Worm (Caenorhabditis elegans) whole organism, young adult: ENCODE data around the gene twk-44.
A peak's percentile ranks its signal among the peaks of the same experiment; 100 is the strongest.

Experiments used
- B0035.1 ChIP-seq: sonication (generic microtip); optimal IDR thresholded peaks from 2 replicates; lab custom pipeline; 2016; ENCODE audit warnings: missing genetic modification characterization, mild to moderate bottlenecking, missing compliant biosample characterization, missing genotype, missing genetic modification reagents
- B0261.1 ChIP-seq: sonication (generic microtip); optimal IDR thresholded peaks from 2 replicates; lab custom pipeline; 2016; ENCODE audit warnings: mild to moderate bottlenecking, missing genetic modification characterization, moderate library complexity, missing compliant biosample characterization
- C17E4.6 ChIP-seq: fragments of 200-800 bp; sonication (Bioruptor generic); IDR thresholded peaks from 2 replicates; pipeline ENCODE4 v1.3.6; 2022; ENCODE audit warnings: missing genetic modification reagents, missing genetic modification characterization, missing compliant biosample characterization
- D2030.7 ChIP-seq: fragments of 200-800 bp; sonication (Bioruptor generic); IDR thresholded peaks from 2 replicates; pipeline ENCODE4 v1.3.6; 2022; ENCODE audit warnings: missing genetic modification reagents, missing genetic modification characterization, missing compliant biosample characterization
- F39B2.1 ChIP-seq: fragments of 200-800 bp; sonication (Bioruptor generic); IDR thresholded peaks from 2 replicates; pipeline ENCODE4 v1.3.6; 2022; ENCODE audit warnings: missing genetic modification reagents, missing genetic modification characterization, missing compliant biosample characterization
- F52B5.7 ChIP-seq: sonication (generic microtip); optimal IDR thresholded peaks from 2 replicates; lab custom pipeline; 2016; ENCODE audit warnings: mild to moderate bottlenecking, missing genetic modification characterization, missing compliant biosample characterization
- K12H6.12 ChIP-seq: fragments of 200-800 bp; sonication (Bioruptor generic); optimal IDR thresholded peaks from 2 replicates; lab custom pipeline; 2018; ENCODE audit warnings: mild to moderate bottlenecking, missing genetic modification characterization, missing compliant biosample characterization
- T07F8.4 ChIP-seq: sonication (generic microtip); optimal IDR thresholded peaks from 2 replicates; lab custom pipeline; 2016; ENCODE audit warnings: mild to moderate bottlenecking, missing genetic modification characterization, moderate library complexity, missing compliant biosample characterization
- T26A5.8 ChIP-seq: sonication (generic microtip); optimal IDR thresholded peaks from 2 replicates; lab custom pipeline; 2016; ENCODE audit warnings: missing genetic modification characterization, missing compliant biosample characterization
- Y53G8AR.9 ChIP-seq: fragments of 200-800 bp; sonication (Bioruptor generic); conservative IDR thresholded peaks from 2 replicates; pipeline ENCODE4 v1.3.6; 2022; ENCODE audit warnings: missing genetic modification reagents, missing genetic modification characterization, missing compliant biosample characterization
- Y56A3A.18 ChIP-seq: fragments of 200-800 bp; sonication (Bioruptor generic); IDR thresholded peaks from 2 replicates; pipeline ENCODE4 v1.3.6; 2022; ENCODE audit warnings: missing genetic modification reagents, missing genetic modification characterization, missing compliant biosample characterization
- Y67H2A.10 ChIP-seq: fragments of 200-800 bp; sonication (Bioruptor generic); conservative IDR thresholded peaks from 2 replicates; pipeline ENCODE4 v1.3.6; 2022; ENCODE audit warnings: missing genetic modification reagents, missing genetic modification characterization, missing compliant biosample characterization
- ZK185.1 ChIP-seq: sonication (generic microtip); optimal IDR thresholded peaks from 2 replicates; lab custom pipeline; 2016; ENCODE audit warnings: mild to moderate bottlenecking, missing genetic modification characterization, missing compliant biosample characterization; ENCODE audit not compliant: poor library complexity, severe bottlenecking
- athp-1 ChIP-seq: sonication (generic microtip); optimal IDR thresholded peaks from 2 replicates; lab custom pipeline; 2017; ENCODE audit warnings: mild to moderate bottlenecking, missing genetic modification characterization, missing compliant biosample characterization
- attf-3 ChIP-seq: fragments of 200-800 bp; sonication (Bioruptor generic); conservative IDR thresholded peaks from 2 replicates; pipeline ENCODE4 v1.3.6; 2022; ENCODE audit warnings: missing genetic modification reagents, missing genetic modification characterization, missing compliant biosample characterization
- attf-5 ChIP-seq: fragments of 200-800 bp; sonication (Bioruptor generic); optimal IDR thresholded peaks from 2 replicates; lab custom pipeline; 2018; ENCODE audit warnings: mild to moderate bottlenecking, missing genetic modification characterization, missing compliant biosample characterization
- cebp-1 ChIP-seq, 2 experiments: fragments of 200-800 bp in 1 of 2; sonication (Bioruptor generic) in 1 of 2; sonication (generic microtip) in 1 of 2; IDR thresholded peaks in 1 of 2; optimal IDR thresholded peaks in 1 of 2; 2 replicates each; pipeline versions ENCODE4 v1.3.6 to Lab custom; 2017 to 2022; ENCODE audit warnings: missing compliant biosample characterization in 2 of 2, missing genetic modification characterization in 2 of 2, mild to moderate bottlenecking in 1 of 2, missing genetic modification reagents in 1 of 2, moderate library complexity in 1 of 2
- ceh-100 ChIP-seq: fragments of 200-800 bp; sonication (Bioruptor generic); IDR thresholded peaks from 2 replicates; pipeline ENCODE4 v1.3.6; 2022; ENCODE audit warnings: missing genetic modification reagents, missing genetic modification characterization, missing compliant biosample characterization
- ceh-27 ChIP-seq: fragments of 200-800 bp; sonication (Bioruptor generic); optimal IDR thresholded peaks from 2 replicates; lab custom pipeline; 2018; ENCODE audit warnings: mild to moderate bottlenecking, missing genetic modification characterization, moderate library complexity, missing compliant biosample characterization
- die-1 ChIP-seq: sonication (generic microtip); optimal IDR thresholded peaks from 2 replicates; lab custom pipeline; 2016; ENCODE audit warnings: missing genotype, mild to moderate bottlenecking, missing genetic modification characterization, missing compliant biosample characterization
- dpl-1 ChIP-seq: fragments of 150-350 bp; optimal IDR thresholded peaks from 2 replicates; lab custom pipeline; 2014; ENCODE audit warnings: missing biosample characterization, missing genetic modification reagents, missing genetic modification characterization
- ekl-4 ChIP-seq: fragments of 200-800 bp; sonication (Bioruptor generic); IDR thresholded peaks from 2 replicates; pipeline ENCODE4 v1.3.6; 2022; ENCODE audit warnings: missing genetic modification reagents, missing genetic modification characterization, missing compliant biosample characterization
- fkh-3 ChIP-seq: sonication (generic microtip); optimal IDR thresholded peaks from 2 replicates; lab custom pipeline; 2016; ENCODE audit warnings: mild to moderate bottlenecking, missing genetic modification characterization, missing compliant biosample characterization
- gei-17 ChIP-seq: fragments of 200-800 bp; sonication (Bioruptor generic); optimal IDR thresholded peaks from 2 replicates; lab custom pipeline; 2018; ENCODE audit warnings: mild to moderate bottlenecking, missing genetic modification characterization, missing compliant biosample characterization
- hmg-1.2 ChIP-seq: fragments of 200-800 bp; sonication (Bioruptor generic); IDR thresholded peaks from 2 replicates; pipeline ENCODE4 v1.3.6; 2022; ENCODE audit warnings: missing genetic modification reagents, missing genetic modification characterization, missing compliant biosample characterization
- hmg-20 ChIP-seq: fragments of 200-800 bp; sonication (Bioruptor generic); IDR thresholded peaks from 2 replicates; pipeline ENCODE4 v1.3.6; 2022; ENCODE audit warnings: missing genetic modification reagents, missing genetic modification characterization, missing compliant biosample characterization
- hrde-1 ChIP-seq: sonication (generic microtip); optimal IDR thresholded peaks from 2 replicates; lab custom pipeline; 2016; ENCODE audit warnings: missing genetic modification characterization, mild to moderate bottlenecking, missing compliant biosample characterization, moderate library complexity, missing genotype, missing genetic modification reagents, borderline replicate concordance
- lag-1 ChIP-seq: fragments of 200-800 bp; sonication (Bioruptor generic); IDR thresholded peaks from 2 replicates; pipeline ENCODE4 v1.3.6; 2022; ENCODE audit warnings: missing genetic modification reagents, missing genetic modification characterization, missing compliant biosample characterization
- let-526 ChIP-seq: fragments of 200-800 bp; sonication (Bioruptor generic); IDR thresholded peaks from 2 replicates; pipeline ENCODE4 v1.3.6; 2022; ENCODE audit warnings: missing genetic modification reagents, missing genetic modification characterization, missing compliant biosample characterization
- lin-40 ChIP-seq: sonication (generic microtip); optimal IDR thresholded peaks from 2 replicates; lab custom pipeline; 2016; ENCODE audit warnings: missing genetic modification characterization, mild to moderate bottlenecking, missing compliant biosample characterization, missing genotype, missing genetic modification reagents
- lsy-27 ChIP-seq: sonication (generic microtip); optimal IDR thresholded peaks from 2 replicates; lab custom pipeline; 2017; ENCODE audit warnings: missing genetic modification characterization, mild to moderate bottlenecking, missing compliant biosample characterization, antibody characterized with exemption, missing genotype, borderline replicate concordance; ENCODE audit not compliant: insufficient read depth
- madf-10 ChIP-seq: sonication (generic microtip); optimal IDR thresholded peaks from 2 replicates; lab custom pipeline; 2016; ENCODE audit warnings: mild to moderate bottlenecking, missing genetic modification characterization, missing compliant biosample characterization
- madf-3 ChIP-seq: fragments of 200-800 bp; sonication (Bioruptor generic); IDR thresholded peaks from 2 replicates; pipeline ENCODE4 v1.3.6; 2022; ENCODE audit warnings: missing genetic modification reagents, missing genetic modification characterization, missing compliant biosample characterization
- madf-6 ChIP-seq: fragments of 200-800 bp; sonication (Bioruptor generic); IDR thresholded peaks from 2 replicates; pipeline ENCODE4 v1.3.6; 2022; ENCODE audit warnings: missing genetic modification reagents, missing genetic modification characterization, missing compliant biosample characterization
- mel-28 ChIP-seq: sonication (generic microtip); optimal IDR thresholded peaks from 2 replicates; lab custom pipeline; 2016; ENCODE audit warnings: borderline replicate concordance, mild to moderate bottlenecking, missing genetic modification characterization, missing compliant biosample characterization
- nfya-2 ChIP-seq: fragments of 200-800 bp; sonication (Bioruptor generic); IDR thresholded peaks from 2 replicates; pipeline ENCODE4 v1.3.6; 2022; ENCODE audit warnings: missing genetic modification reagents, missing genetic modification characterization, missing compliant biosample characterization
- nhr-120 ChIP-seq: fragments of 200-800 bp; sonication (Bioruptor generic); IDR thresholded peaks from 2 replicates; pipeline ENCODE4 v1.3.6; 2022; ENCODE audit warnings: missing genetic modification characterization, missing compliant biosample characterization
- nhr-179 ChIP-seq: sonication (generic microtip); optimal IDR thresholded peaks from 2 replicates; lab custom pipeline; 2016; ENCODE audit warnings: mild to moderate bottlenecking, missing genetic modification characterization, missing compliant biosample characterization
- nhr-90 ChIP-seq: sonication (generic microtip); optimal IDR thresholded peaks from 2 replicates; lab custom pipeline; 2016; ENCODE audit warnings: missing genotype, mild to moderate bottlenecking, missing genetic modification characterization, missing compliant biosample characterization
- pbrm-1 ChIP-seq: fragments of 200-800 bp; sonication (Bioruptor generic); IDR thresholded peaks from 2 replicates; pipeline ENCODE4 v1.3.6; 2022; ENCODE audit warnings: missing genetic modification reagents, missing genetic modification characterization, missing compliant biosample characterization
- pha-4 ChIP-seq: fragments of 150-350 bp; sonication (generic microtip); optimal IDR thresholded peaks from 2 replicates; lab custom pipeline; 2014; ENCODE audit warnings: missing biosample characterization, missing genetic modification reagents, missing genetic modification characterization
- sdz-38 ChIP-seq: sonication (generic microtip); optimal IDR thresholded peaks from 2 replicates; lab custom pipeline; 2016; ENCODE audit warnings: missing genotype, missing genetic modification characterization, missing compliant biosample characterization
- sea-2 ChIP-seq: fragments of 200-800 bp; sonication (Bioruptor generic); IDR thresholded peaks from 2 replicates; pipeline ENCODE4 v1.3.6; 2022; ENCODE audit warnings: missing genetic modification characterization, missing compliant biosample characterization
- snpc-1.1 ChIP-seq: sonication (generic microtip); optimal IDR thresholded peaks from 2 replicates; lab custom pipeline; 2017; ENCODE audit warnings: missing genetic modification characterization, mild to moderate bottlenecking, missing compliant biosample characterization, antibody characterized with exemption, moderate library complexity, missing genotype, missing genetic modification reagents; ENCODE audit not compliant: insufficient read depth
- xnd-1 ChIP-seq: sonication (generic microtip); optimal IDR thresholded peaks from 2 replicates; lab custom pipeline; 2016; ENCODE audit warnings: missing genotype, missing genetic modification reagents, missing genetic modification characterization, missing compliant biosample characterization
- zim-3 ChIP-seq: sonication (generic microtip); optimal IDR thresholded peaks from 2 replicates; lab custom pipeline; 2017; ENCODE audit warnings: mild to moderate bottlenecking, missing genetic modification characterization, moderate library complexity, missing compliant biosample characterization
- ztf-18 ChIP-seq: sonication (generic microtip); optimal IDR thresholded peaks from 2 replicates; lab custom pipeline; 2016; ENCODE audit warnings: missing genotype, mild to moderate bottlenecking, missing genetic modification characterization, missing compliant biosample characterization
- ztf-25 ChIP-seq: fragments of 200-800 bp; sonication (Bioruptor generic); IDR thresholded peaks from 2 replicates; pipeline ENCODE4 v1.3.6; 2022; ENCODE audit warnings: missing genetic modification reagents, missing genetic modification characterization, missing compliant biosample characterization

twk-44 gene

ce11 chrX:11645517-11645916 lies 18.6 kb upstream of the twk-44 start (continued):
- no peak for TF ChIP-seq fkh-3 (tag; lab: Kevin White, UChicago)
- no peak for TF ChIP-seq lag-1
- peak; percentile 39 for TF ChIP-seq zim-3 (tag; lab: Kevin White, UChicago)
- TF ChIP-seq Y53G8AR.9: 0 out of 2 replicates have a peak, but pooled peaks have one; percentile 28
- TF ChIP-seq B0035.1 (tag; lab: Kevin White, UChicago): peak; percentile 23
- TF ChIP-seq ceh-100: no peak
- no peak for TF ChIP-seq T26A5.8 (tag; lab: Kevin White, UChicago)
- TF ChIP-seq cebp-1 (GFP tag; IDR thresholded peaks at IDR 0.05; lab: Robert Waterston, UW): no peak
- TF ChIP-seq cebp-1 (tag; optimal IDR thresholded peaks at IDR 0.05; lab: Kevin White, UChicago): peak; percentile 56
- peak; percentile 72 for TF ChIP-seq B0261.1 (tag; lab: Kevin White, UChicago)
- TF ChIP-seq let-526: no peak
- TF ChIP-seq madf-6 (GFP tag; lab: Robert Waterston, UW): peak; percentile 10; the same call in 1 of the 2 replicates
- peak; percentile 4 for TF ChIP-seq athp-1 (tag; lab: Kevin White, UChicago)
- no peak for TF ChIP-seq nhr-120 (GFP tag; lab: Robert Waterston, UW)
- no peak for TF ChIP-seq sdz-38 (tag; lab: Kevin White, UChicago)
- peak; percentile 55 for TF ChIP-seq hmg-1.2
- TF ChIP-seq mel-28 (tag; lab: Kevin White, UChicago): no peak
- TF ChIP-seq ekl-4: no peak
- TF ChIP-seq nhr-90 (tag; lab: Kevin White, UChicago): peak; percentile 66
- peak; percentile 75 for TF ChIP-seq ZK185.1
- 0 out of 2 replicates have a peak, but pooled peaks have one; percentile 41 for TF ChIP-seq Y67H2A.10
- TF ChIP-seq T07F8.4 (tag; lab: Kevin White, UChicago): no peak
- 0 out of 2 replicates have a peak, but pooled peaks have one; percentile 5 for TF ChIP-seq hmg-20 (GFP tag; lab: Robert Waterston, UW)
- no peak for TF ChIP-seq dpl-1 (GFP tag; lab: Kevin White, UChicago)
- no peak for TF ChIP-seq attf-3 (GFP tag; lab: Robert Waterston, UW)
- TF ChIP-seq madf-3: no peak
- no peak for TF ChIP-seq gei-17 (GFP tag; lab: Kevin White, UChicago)
- TF ChIP-seq sea-2 (GFP tag; lab: Robert Waterston, UW): no peak
- no peak for TF ChIP-seq K12H6.12 (tag; lab: Kevin White, UChicago)
- peak; percentile 56 for TF ChIP-seq ztf-18
- no peak for TF ChIP-seq lsy-27 (tag; lab: Kevin White, UChicago)
- TF ChIP-seq xnd-1 (tag; lab: Kevin White, UChicago): no peak
- TF ChIP-seq pbrm-1 (GFP tag; lab: Robert Waterston, UW): peak; percentile 70
- peak; percentile 32 for TF ChIP-seq madf-10 (tag; lab: Kevin White, UChicago)
- 0 out of 2 replicates have a peak, but pooled peaks have one; percentile 58 for TF ChIP-seq ztf-25 (GFP tag; lab: Robert Waterston, UW)
- no peak for TF ChIP-seq nfya-2 (GFP tag; lab: Robert Waterston, UW)
- peak; percentile 74 for TF ChIP-seq die-1
- TF ChIP-seq Y56A3A.18 (GFP tag; lab: Robert Waterston, UW): peak; percentile 63; the same call in 1 of the 2 replicates
- peak; percentile 60; the same call in 1 of the 2 replicates for TF ChIP-seq D2030.7 (GFP tag; lab: Robert Waterston, UW)
- peak; percentile 1 for TF ChIP-seq ceh-27 (GFP tag; lab: Kevin White, UChicago)
- no peak for TF ChIP-seq pha-4
- TF ChIP-seq attf-5 (GFP tag; lab: Kevin White, UChicago): peak; percentile 45
- peak; percentile 9 for TF ChIP-seq hrde-1
- no peak for TF ChIP-seq snpc-1.1 (tag; lab: Kevin White, UChicago)
- no peak for TF ChIP-seq F52B5.7
- TF ChIP-seq F39B2.1 (GFP tag; lab: Robert Waterston, UW): no peak
- TF ChIP-seq C17E4.6 (GFP tag; lab: Robert Waterston, UW): no peak
- peak; percentile 48 for TF ChIP-seq nhr-179 (tag; lab: Kevin White, UChicago)
- peak; percentile 47 for TF ChIP-seq lin-40
